Worm (Caenorhabditis elegans): Measurements from ENCODE around the gene F36H5.12.

Gene F36H5.12

ce11 chrII:1712938-1713337 is 29.7 kb upstream of the F36H5.12 start, which contains the start of gene btb-7:
Gene btb-7, plus strand, starts transcription at chrII:1713238.
- TF ChIP-seq ceh-82 (tag; optimal IDR thresholded peaks at IDR 0.05) (no peak), mdl-1 (tag; optimal IDR thresholded peaks at IDR 0.05) (no peak)

- TF ChIP-seq blmp-1 (tag; optimal IDR thresholded peaks at IDR 0.05; ENCODE audit: insufficient read depth) (no peak), nhr-11 (tag; optimal IDR thresholded peaks at IDR 0.05) (no peak), unc-39 (tag; optimal IDR thresholded peaks at IDR 0.05) (no peak), mbf-1 (tag; optimal IDR thresholded peaks at IDR 0.05) (no peak), elt-3 (tag; optimal IDR thresholded peaks at IDR 0.05) (no peak), sma-3 (GFP tag; optimal IDR thresholded peaks at IDR 0.05) (no peak)
Measured at ce11 chrII:1714772-1715353, 27.8 kb upstream of the F36H5.12 start, which contains the start of gene btb-6. Gene btb-6, plus strand, starts transcription at chrII:1715303.

- no peak for TF ChIP-seq mbf-1 (tag; optimal IDR thresholded peaks at IDR 0.05)
- no peak for TF ChIP-seq ceh-82 (tag; optimal IDR thresholded peaks at IDR 0.05)
- TF ChIP-seq mab-5 (tag; optimal IDR thresholded peaks at IDR 0.05) = no peak
- no peak for TF ChIP-seq elt-1 (tag; optimal IDR thresholded peaks at IDR 0.05)
- TF ChIP-seq peb-1 (tag; optimal IDR thresholded peaks at IDR 0.05) = no peak
- no peak for TF ChIP-seq lsy-2 (tag; optimal IDR thresholded peaks at IDR 0.05)
- no peak for TF ChIP-seq ztf-11 (tag; optimal IDR thresholded peaks at IDR 0.05)
- TF ChIP-seq nhr-129 (tag; optimal IDR thresholded peaks at IDR 0.05) = no peak
- no peak for TF ChIP-seq nhr-6 (tag; optimal IDR thresholded peaks at IDR 0.05)
- TF ChIP-seq nhr-25 (tag; optimal IDR thresholded peaks at IDR 0.05) = no peak
- no peak for TF ChIP-seq ztf-1 (GFP tag; conservative IDR thresholded peaks at IDR 0.05)
- no peak for TF ChIP-seq crh-2 (tag; optimal IDR thresholded peaks at IDR 0.05)
- TF ChIP-seq nhr-77 (tag; optimal IDR thresholded peaks at IDR 0.05) = no peak
- no peak for TF ChIP-seq unc-55 (GFP tag; optimal IDR thresholded peaks at IDR 0.05)
- TF ChIP-seq skn-1 (tag; optimal IDR thresholded peaks at IDR 0.05) = no peak
- TF ChIP-seq aly-2 (tag; optimal IDR thresholded peaks at IDR 0.05) = no peak
- no peak for TF ChIP-seq alr-1 (tag; optimal IDR thresholded peaks at IDR 0.05)
- TF ChIP-seq ZK546.5 (tag; optimal IDR thresholded peaks at IDR 0.05) = no peak
Measured at ce11 chrII:1719153-1719552, 23.5 kb upstream of the F36H5.12 start, which contains the start of gene fbxb-48. Gene fbxb-48, minus strand, starts transcription at chrII:1719253.

- TF ChIP-seq sma-9 (GFP tag; optimal IDR thresholded peaks at IDR 0.05) (no peak), sma-9 (tag; optimal IDR thresholded peaks at IDR 0.05) (no peak), lin-39 (tag; optimal IDR thresholded peaks at IDR 0.05) (no peak), nhr-237 (tag; optimal IDR thresholded peaks at IDR 0.05) (no peak), Y55F3AM.14 (GFP tag; optimal IDR thresholded peaks at IDR 0.05) (no peak), unc-39 (tag; optimal IDR thresholded peaks at IDR 0.05) (no peak), zag-1 (tag; optimal IDR thresholded peaks at IDR 0.05) (no peak), aly-2 (tag; optimal IDR thresholded peaks at IDR 0.05) (no peak)
Measured at ce11 chrII:1722394-1722793, 20.2 kb upstream of the F36H5.12 start, which contains the start of the genes fbxb-5 and btb-8. Gene fbxb-5, minus strand, starts transcription at chrII:1722494. Gene btb-8, plus strand, starts transcription at chrII:1722770.

- no peak for TF ChIP-seq mbf-1 (tag; optimal IDR thresholded peaks at IDR 0.05)
- TF ChIP-seq ztf-4 (tag; optimal IDR thresholded peaks at IDR 0.05) = no peak
- no peak for TF ChIP-seq unc-39 (tag; optimal IDR thresholded peaks at IDR 0.05)
- TF ChIP-seq ama-1 (optimal IDR thresholded peaks at IDR 0.05) = no peak
- TF ChIP-seq R02D3.7 (tag; optimal IDR thresholded peaks at IDR 0.05) = no peak
- no peak for TF ChIP-seq lin-11 (tag; optimal IDR thresholded peaks at IDR 0.05)
- TF ChIP-seq blmp-1 (tag; optimal IDR thresholded peaks at IDR 0.05; ENCODE audit: insufficient read depth) = no peak
- no peak for TF ChIP-seq elt-1 (tag; optimal IDR thresholded peaks at IDR 0.05)
- TF ChIP-seq snpc-4 (tag; optimal IDR thresholded peaks at IDR 0.05) = no peak
Measured at ce11 chrII:1724314-1724713, 18.3 kb upstream of the F36H5.12 start, which contains the start of gene fbxb-11. Gene fbxb-11, plus strand, starts transcription at chrII:1724614.
